Fruit fly (Drosophila melanogaster) whole organism, prepupa: Measurements from ENCODE around the gene CG14285.

Source experiments
- Blimp-1 ChIP-seq: fragments of 200-800 bp; sonication (Bioruptor generic); optimal IDR thresholded peaks from 3 replicates; lab custom pipeline; 2017; ENCODE audit warnings: missing biosample characterization, missing genetic modification characterization, mild to moderate bottlenecking, moderate library complexity, missing genetic modification reagents
- CG10669 ChIP-seq: fragments of 200-800 bp; sonication (Bioruptor generic); optimal IDR thresholded peaks from 3 replicates; lab custom pipeline; 2018; ENCODE audit warnings: missing biosample characterization, mild to moderate bottlenecking, missing genetic modification characterization, moderate library complexity
- CG11294 ChIP-seq: fragments of 200-800 bp; sonication (Bioruptor generic); IDR thresholded peaks from 2 replicates; pipeline ENCODE4 v1.3.6; 2022; ENCODE audit warnings: missing biosample characterization, missing genetic modification characterization
- CG11762 ChIP-seq: fragments of 200-800 bp; sonication (Bioruptor generic); optimal IDR thresholded peaks from 3 replicates; lab custom pipeline; 2016; ENCODE audit warnings: missing biosample characterization, missing genetic modification characterization; ENCODE audit not compliant: insufficient read depth
- CG11902 ChIP-seq: fragments of 200-800 bp; sonication (Bioruptor generic); optimal IDR thresholded peaks from 3 replicates; lab custom pipeline; 2016; ENCODE audit warnings: missing biosample characterization, missing genetic modification characterization
- CG15336 ChIP-seq: fragments of 200-800 bp; sonication (Bioruptor generic); IDR thresholded peaks from 2 replicates; pipeline ENCODE4 v1.3.6; 2022; ENCODE audit warnings: missing biosample characterization, missing genetic modification characterization
- CG1621 ChIP-seq: fragments of 200-800 bp; sonication (Bioruptor generic); optimal IDR thresholded peaks from 3 replicates; lab custom pipeline; 2018; ENCODE audit warnings: missing biosample characterization, mild to moderate bottlenecking, missing genetic modification characterization
- CG16779 ChIP-seq: fragments of 200-800 bp; sonication (Bioruptor generic); optimal IDR thresholded peaks from 3 replicates; lab custom pipeline; 2017; ENCODE audit warnings: missing biosample characterization, mild to moderate bottlenecking, missing genetic modification characterization
- CG3032 ChIP-seq: fragments of 200-800 bp; optimal IDR thresholded peaks from 2 replicates; lab custom pipeline; 2019; ENCODE audit warnings: missing biosample characterization, mild to moderate bottlenecking, missing genetic modification characterization, moderate library complexity
- CG31627 ChIP-seq: fragments of 200-800 bp; sonication (Bioruptor generic); optimal IDR thresholded peaks from 3 replicates; lab custom pipeline; 2016; ENCODE audit warnings: missing biosample characterization, missing genetic modification characterization
- CG32006 ChIP-seq: fragments of 200-800 bp; sonication (Bioruptor generic); optimal IDR thresholded peaks from 3 replicates; lab custom pipeline; 2017; ENCODE audit warnings: missing biosample characterization, mild to moderate bottlenecking, missing genetic modification characterization
- CG34406 ChIP-seq: fragments of 200-800 bp; sonication (Bioruptor generic); optimal IDR thresholded peaks from 3 replicates; lab custom pipeline; 2016; ENCODE audit warnings: missing biosample characterization, missing genetic modification characterization
- CG4318 ChIP-seq: fragments of 200-800 bp; sonication (Bioruptor generic); optimal IDR thresholded peaks from 3 replicates; lab custom pipeline; 2017; ENCODE audit warnings: missing biosample characterization, mild to moderate bottlenecking, missing genetic modification characterization
- CG6276 ChIP-seq: fragments of 200-800 bp; sonication (Bioruptor generic); optimal IDR thresholded peaks from 2 replicates; lab custom pipeline; 2017; ENCODE audit warnings: missing biosample characterization, mild to moderate bottlenecking, missing genetic modification characterization
- CG6792 ChIP-seq: fragments of 200-800 bp; sonication (Bioruptor generic); optimal IDR thresholded peaks from 3 replicates; lab custom pipeline; 2016; ENCODE audit warnings: missing biosample characterization, missing genetic modification characterization
- CG7368 ChIP-seq: fragments of 200-800 bp; sonication (Bioruptor generic); optimal IDR thresholded peaks from 3 replicates; lab custom pipeline; 2016; ENCODE audit warnings: missing biosample characterization, missing genetic modification characterization
- CG8119 ChIP-seq: fragments of 200-800 bp; sonication (Bioruptor generic); IDR thresholded peaks from 3 replicates; pipeline ENCODE4 v1.3.6; 2022; ENCODE audit warnings: missing biosample characterization, missing genetic modification characterization
- CG8319 ChIP-seq: fragments of 200-800 bp; sonication (Bioruptor generic); optimal IDR thresholded peaks from 3 replicates; lab custom pipeline; 2016; ENCODE audit warnings: missing biosample characterization, missing genetic modification characterization
- CG8632 ChIP-seq: fragments of 200-800 bp; sonication (Bioruptor generic); optimal IDR thresholded peaks from 3 replicates; lab custom pipeline; 2016; ENCODE audit warnings: missing biosample characterization, missing genetic modification characterization
- CG9139 ChIP-seq: fragments of 200-800 bp; sonication (Bioruptor generic); optimal IDR thresholded peaks from 3 replicates; lab custom pipeline; 2017; ENCODE audit warnings: missing biosample characterization, mild to moderate bottlenecking, missing genetic modification characterization
- Eip75B ChIP-seq: fragments of 200-800 bp; sonication (Bioruptor generic); optimal IDR thresholded peaks from 3 replicates; lab custom pipeline; 2016; ENCODE audit warnings: missing biosample characterization, missing genetic modification characterization
- Eip78C ChIP-seq: fragments of 200-800 bp; sonication (Bioruptor generic); peaks from one replicate; lab custom pipeline; 2016; ENCODE audit warnings: missing biosample characterization, missing genetic modification characterization
- Eip93F ChIP-seq: fragments of 200-800 bp; sonication (Bioruptor generic); optimal IDR thresholded peaks from 2 replicates; lab custom pipeline; 2016; ENCODE audit warnings: missing biosample characterization, mild to moderate bottlenecking, missing genetic modification characterization
- Ets21C ChIP-seq: fragments of 200-800 bp; sonication (Bioruptor generic); optimal IDR thresholded peaks from 3 replicates; lab custom pipeline; 2016; ENCODE audit warnings: missing biosample characterization, missing genetic modification characterization
- Ets96B ChIP-seq: fragments of 200-800 bp; optimal IDR thresholded peaks from 2 replicates; lab custom pipeline; 2019; ENCODE audit warnings: missing biosample characterization, mild to moderate bottlenecking, missing genetic modification characterization, moderate library complexity
- Gug ChIP-seq: fragments of 200-800 bp; sonication (Bioruptor generic); IDR thresholded peaks from 2 replicates; pipeline ENCODE4 v1.3.6; 2022; ENCODE audit warnings: missing biosample characterization, missing genetic modification characterization
- Hr39 ChIP-seq: fragments of 200-800 bp; sonication (Bioruptor generic); optimal IDR thresholded peaks from 2 replicates; lab custom pipeline; 2016; ENCODE audit warnings: missing biosample characterization, missing genetic modification characterization
- Hr4 ChIP-seq: fragments of 200-800 bp; sonication (Bioruptor generic); optimal IDR thresholded peaks from 3 replicates; lab custom pipeline; 2016; ENCODE audit warnings: missing biosample characterization, missing genetic modification characterization
- Lpt ChIP-seq: fragments of 200-800 bp; sonication (Bioruptor generic); optimal IDR thresholded peaks from 3 replicates; lab custom pipeline; 2016; ENCODE audit warnings: missing biosample characterization, missing genetic modification characterization
- Met ChIP-seq: fragments of 200-800 bp; sonication (Bioruptor generic); optimal IDR thresholded peaks from 3 replicates; lab custom pipeline; 2016; ENCODE audit warnings: missing biosample characterization, missing genetic modification characterization
- OdsH ChIP-seq: fragments of 200-800 bp; sonication (Bioruptor generic); optimal IDR thresholded peaks from 3 replicates; lab custom pipeline; 2016; ENCODE audit warnings: missing biosample characterization, missing genetic modification characterization
- Smox ChIP-seq: fragments of 200-800 bp; sonication (Bioruptor generic); optimal IDR thresholded peaks from 3 replicates; lab custom pipeline; 2016; ENCODE audit warnings: missing biosample characterization, missing genetic modification characterization
- Sox102F ChIP-seq: fragments of 200-800 bp; sonication (Bioruptor generic); optimal IDR thresholded peaks from 2 replicates; lab custom pipeline; 2016; ENCODE audit warnings: missing biosample characterization, mild to moderate bottlenecking, missing genetic modification characterization
- Sox14 ChIP-seq: fragments of 200-800 bp; sonication (Bioruptor generic); optimal IDR thresholded peaks from 3 replicates; lab custom pipeline; 2016; ENCODE audit warnings: missing biosample characterization, missing genetic modification characterization
- Sox15 ChIP-seq: fragments of 200-800 bp; sonication (Bioruptor generic); optimal IDR thresholded peaks from 3 replicates; lab custom pipeline; 2016; ENCODE audit warnings: missing biosample characterization, missing genetic modification characterization
- acj6 ChIP-seq: fragments of 200-800 bp; sonication (Bioruptor generic); optimal IDR thresholded peaks from 3 replicates; lab custom pipeline; 2016; ENCODE audit warnings: missing biosample characterization, missing genetic modification characterization
- cyc ChIP-seq: fragments of 200-800 bp; sonication (Bioruptor generic); optimal IDR thresholded peaks from 3 replicates; lab custom pipeline; 2016; ENCODE audit warnings: missing biosample characterization, missing genetic modification characterization
- dac ChIP-seq: fragments of 200-800 bp; sonication (Bioruptor generic); optimal IDR thresholded peaks from 2 replicates; lab custom pipeline; 2017; ENCODE audit warnings: missing biosample characterization, mild to moderate bottlenecking, missing genetic modification characterization
- dsx ChIP-seq: fragments of 200-800 bp; optimal IDR thresholded peaks from 3 replicates; lab custom pipeline; 2019; ENCODE audit warnings: missing biosample characterization, mild to moderate bottlenecking, missing genetic modification characterization, moderate library complexity; ENCODE audit not compliant: poor library complexity, severe bottlenecking
- eg ChIP-seq: fragments of 200-800 bp; sonication (Bioruptor generic); IDR thresholded peaks from 3 replicates; pipeline ENCODE4 v1.3.6; 2022; ENCODE audit warnings: missing biosample characterization, missing genetic modification characterization
- esn ChIP-seq: fragments of 200-800 bp; sonication (Bioruptor generic); optimal IDR thresholded peaks from 2 replicates; lab custom pipeline; 2016; ENCODE audit warnings: missing biosample characterization, mild to moderate bottlenecking, missing genetic modification characterization, moderate library complexity
- fd85E ChIP-seq: fragments of 200-800 bp; sonication (Bioruptor generic); optimal IDR thresholded peaks from 3 replicates; lab custom pipeline; 2016; ENCODE audit warnings: missing biosample characterization, missing genetic modification characterization
- lz ChIP-seq: fragments of 200-800 bp; sonication (Bioruptor generic); optimal IDR thresholded peaks from 3 replicates; lab custom pipeline; 2016; ENCODE audit warnings: missing biosample characterization, missing genetic modification characterization
- net ChIP-seq: fragments of 200-800 bp; sonication (Bioruptor generic); optimal IDR thresholded peaks from 3 replicates; lab custom pipeline; 2016; ENCODE audit warnings: missing biosample characterization, missing genetic modification characterization
- salr ChIP-seq, 2 experiments: fragments of 200-800 bp; sonication (Bioruptor generic); optimal IDR thresholded peaks; 3 replicates each; lab custom pipeline; 2016 to 2018; ENCODE audit warnings: missing biosample characterization in 2 of 2, missing genetic modification characterization in 2 of 2, mild to moderate bottlenecking in 1 of 2
- spab ChIP-seq: fragments of 200-800 bp; sonication (Bioruptor generic); optimal IDR thresholded peaks from 2 replicates; lab custom pipeline; 2017; ENCODE audit warnings: missing biosample characterization, mild to moderate bottlenecking, missing genetic modification characterization, missing genetic modification reagents
- ss ChIP-seq, 2 experiments: fragments of 200-800 bp; sonication (Bioruptor generic); optimal IDR thresholded peaks; 2 replicates in 1 of 2; 3 replicates in 1 of 2; lab custom pipeline; 2017 to 2018; ENCODE audit warnings: mild to moderate bottlenecking in 2 of 2, missing biosample characterization in 2 of 2, missing genetic modification characterization in 2 of 2, moderate library complexity in 1 of 2
- svp ChIP-seq: fragments of 200-800 bp; sonication (Bioruptor generic); peaks from one replicate; lab custom pipeline; 2016; ENCODE audit warnings: missing biosample characterization, missing genetic modification characterization
- topi ChIP-seq: fragments of 200-800 bp; sonication (Bioruptor generic); optimal IDR thresholded peaks from 3 replicates; lab custom pipeline; 2016; ENCODE audit warnings: missing biosample characterization, missing genetic modification characterization

CG14285 gene

DNA sequence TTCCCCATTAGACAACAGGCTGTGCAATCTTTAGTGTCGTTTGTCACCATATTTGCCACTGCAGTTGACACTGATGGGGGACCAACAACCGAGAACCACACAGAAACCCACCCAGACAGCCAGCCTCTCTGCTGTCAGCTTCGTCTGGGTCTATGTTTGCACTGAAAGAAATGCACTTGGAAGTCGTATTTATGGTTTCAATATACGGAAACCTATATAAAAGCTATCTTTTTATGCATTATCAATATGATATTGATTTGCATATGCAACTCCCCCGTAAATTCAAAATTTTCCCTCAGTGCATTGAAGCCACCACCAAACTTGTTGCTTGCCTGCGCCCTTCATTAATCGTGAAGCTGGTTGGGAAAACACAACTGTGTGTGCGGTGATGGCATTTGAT, 49.3 kb downstream of the CG14285 start (continued):
- TF ChIP-seq Blimp-1 (GFP tag; lab: Kevin White, UChicago) (no peak), CG7368 (peak; percentile 22), CG34406 (GFP tag; lab: Kevin White, UChicago) (peak; percentile 22), CG10669 (GFP tag; lab: Kevin White, UChicago) (peak; percentile 48), CG9139 (GFP tag; lab: Kevin White, UChicago) (no peak), CG11762 (GFP tag; lab: Kevin White, UChicago) (no peak), dac (no peak), Ets96B (peak; percentile 75), Sox102F (GFP tag; lab: Kevin White, UChicago) (peak; percentile 13), CG6276 (GFP tag; lab: Kevin White, UChicago) (peak; percentile 69), CG1621 (tag; lab: Kevin White, UChicago) (peak; percentile 32), CG16779 (tag; lab: Kevin White, UChicago) (peak; percentile 47), Sox14 (GFP tag; lab: Kevin White, UChicago) (peak; percentile 67), dsx (GFP tag; lab: Kevin White, UChicago) (peak; percentile 47), CG15336 (GFP tag; lab: Robert Waterston, UW) (peak; percentile 74), esn (GFP tag; lab: Kevin White, UChicago) (no peak), Met (peak; percentile 18), fd85E (GFP tag; lab: Kevin White, UChicago) (no peak), topi (GFP tag; lab: Kevin White, UChicago) (peak; percentile 12), net (GFP tag; lab: Kevin White, UChicago) (peak; percentile 50), spab (GFP tag; lab: Kevin White, UChicago) (peak; percentile 28), Hr39 (GFP tag; lab: Kevin White, UChicago) (peak; percentile 22)

DNA sequence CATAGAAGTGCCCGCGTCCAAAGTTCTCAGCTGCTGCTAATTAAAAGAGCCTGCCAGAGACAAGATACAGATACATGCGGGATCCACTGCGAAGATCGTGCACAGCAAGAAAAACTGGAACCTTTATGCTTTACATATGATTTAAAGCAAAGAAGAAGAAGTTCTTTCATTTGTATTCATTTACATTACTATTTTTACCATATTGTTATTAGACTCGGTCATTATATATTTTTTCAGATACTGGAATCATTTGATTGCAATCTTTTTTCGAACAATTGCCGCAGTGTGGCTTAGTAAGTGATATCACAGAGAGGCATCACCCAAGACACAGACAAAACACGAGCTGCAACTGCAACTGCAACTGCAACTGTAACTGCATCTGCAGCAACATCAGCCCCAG, 50.2 kb downstream of the CG14285 start:
- TF ChIP-seq salr (GFP tag; optimal IDR thresholded peaks at IDR 0.05; lab: Kevin White, UChicago): peak in 1 of 2 experiments; percentile 60
- no peak for TF ChIP-seq CG6792 (GFP tag; lab: Kevin White, UChicago)
- TF ChIP-seq CG3032 (tag; lab: Kevin White, UChicago): peak; percentile 33
- TF ChIP-seq CG8119 (GFP tag; lab: Robert Waterston, UW): peak; percentile 62; the same call in 2 of the 3 replicates
- no peak for TF ChIP-seq Ets21C
- TF ChIP-seq svp: no peak
- TF ChIP-seq CG4318 (GFP tag; lab: Kevin White, UChicago): no peak
- no peak for TF ChIP-seq CG8632
- TF ChIP-seq CG9139 (GFP tag; lab: Kevin White, UChicago): no peak
- TF ChIP-seq CG32006 (GFP tag; lab: Kevin White, UChicago): peak; percentile 53
- 0 out of 2 replicates have a peak, but pooled peaks have one; percentile 7 for TF ChIP-seq CG11294 (GFP tag; lab: Robert Waterston, UW)
- TF ChIP-seq acj6: peak; percentile 39
- peak; percentile 10 for TF ChIP-seq CG8319 (GFP tag; lab: Kevin White, UChicago)
- no peak for TF ChIP-seq CG1621 (tag; lab: Kevin White, UChicago)
- peak; percentile 42 for TF ChIP-seq Hr4 (GFP tag; lab: Kevin White, UChicago)
- TF ChIP-seq Eip93F (GFP tag; lab: Kevin White, UChicago): no peak
- TF ChIP-seq Smox (GFP tag; lab: Kevin White, UChicago): no peak
- TF ChIP-seq cyc (GFP tag; lab: Kevin White, UChicago): no peak
- TF ChIP-seq CG16779 (tag; lab: Kevin White, UChicago): no peak
- TF ChIP-seq CG34406 (GFP tag; lab: Kevin White, UChicago): no peak
- no peak for TF ChIP-seq topi (GFP tag; lab: Kevin White, UChicago)
- peak; percentile 63 for TF ChIP-seq CG15336 (GFP tag; lab: Robert Waterston, UW)
- TF ChIP-seq eg (GFP tag; lab: Robert Waterston, UW): peak; percentile 50; the same call in 2 of the 3 replicates
- peak; percentile 41 for TF ChIP-seq CG6276 (GFP tag; lab: Kevin White, UChicago)
- TF ChIP-seq OdsH (GFP tag; lab: Kevin White, UChicago): peak; percentile 29
- TF ChIP-seq Sox14 (GFP tag; lab: Kevin White, UChicago): peak; percentile 47
- TF ChIP-seq Sox15 (GFP tag; lab: Kevin White, UChicago): no peak
- TF ChIP-seq CG31627 (GFP tag; lab: Kevin White, UChicago): no peak
- peak; percentile 68 for TF ChIP-seq Gug (GFP tag; lab: Robert Waterston, UW)
- TF ChIP-seq CG11762 (GFP tag; lab: Kevin White, UChicago): peak; percentile 42
- peak; percentile 28 for TF ChIP-seq Eip75B (GFP tag; lab: Kevin White, UChicago)
- no peak for TF ChIP-seq lz (GFP tag; lab: Kevin White, UChicago)
- TF ChIP-seq dac: no peak
- peak; percentile 23 for TF ChIP-seq Lpt (GFP tag; lab: Kevin White, UChicago)
- no peak for TF ChIP-seq CG10669 (GFP tag; lab: Kevin White, UChicago)
- peak; percentile 88 for TF ChIP-seq Eip78C (GFP tag; lab: Kevin White, UChicago)
- TF ChIP-seq CG11902 (GFP tag; lab: Kevin White, UChicago): no peak
- peak; percentile 15 to 32 for TF ChIP-seq ss (GFP tag; optimal IDR thresholded peaks at IDR 0.05; lab: Kevin White, UChicago)
